Worm (Caenorhabditis elegans) whole organism, young adult: ENCODE data around the gene dre-1.
A peak's percentile ranks its signal among the peaks of the same experiment; 100 is the strongest.

Source experiments
- B0019.2 ChIP-seq: fragments of 200-800 bp; sonication (Bioruptor generic); conservative IDR thresholded peaks from 2 replicates; pipeline ENCODE4 v1.3.6; 2022; ENCODE audit warnings: missing genetic modification reagents, missing genetic modification characterization, missing compliant biosample characterization
- C06A6.2 ChIP-seq: fragments of 200-800 bp; sonication (Bioruptor generic); conservative IDR thresholded peaks from 2 replicates; pipeline ENCODE4 v1.3.6; 2022; ENCODE audit warnings: missing genetic modification characterization, missing compliant biosample characterization
- C17E4.6 ChIP-seq: fragments of 200-800 bp; sonication (Bioruptor generic); IDR thresholded peaks from 2 replicates; pipeline ENCODE4 v1.3.6; 2022; ENCODE audit warnings: missing genetic modification reagents, missing genetic modification characterization, missing compliant biosample characterization
- D2030.7 ChIP-seq: fragments of 200-800 bp; sonication (Bioruptor generic); IDR thresholded peaks from 2 replicates; pipeline ENCODE4 v1.3.6; 2022; ENCODE audit warnings: missing genetic modification reagents, missing genetic modification characterization, missing compliant biosample characterization
- F22D6.2 ChIP-seq: sonication (generic microtip); optimal IDR thresholded peaks from 2 replicates; lab custom pipeline; 2016; ENCODE audit warnings: mild to moderate bottlenecking, missing genetic modification characterization, missing compliant biosample characterization
- F52B5.7 ChIP-seq: sonication (generic microtip); optimal IDR thresholded peaks from 2 replicates; lab custom pipeline; 2016; ENCODE audit warnings: mild to moderate bottlenecking, missing genetic modification characterization, missing compliant biosample characterization
- K11D2.4 ChIP-seq: fragments of 200-800 bp; sonication (Bioruptor generic); IDR thresholded peaks from 2 replicates; pipeline ENCODE4 v1.3.6; 2022; ENCODE audit warnings: missing genetic modification reagents, missing genetic modification characterization, missing compliant biosample characterization
- T26A5.8 ChIP-seq: sonication (generic microtip); optimal IDR thresholded peaks from 2 replicates; lab custom pipeline; 2016; ENCODE audit warnings: missing genetic modification characterization, missing compliant biosample characterization
- Y53F4B.3 ChIP-seq: fragments of 200-800 bp; sonication (Bioruptor generic); IDR thresholded peaks from 2 replicates; pipeline ENCODE4 v1.3.6; 2022; ENCODE audit warnings: missing genetic modification reagents, missing genetic modification characterization, missing compliant biosample characterization
- Y95B8A.8 ChIP-seq: fragments of 200-800 bp; sonication (Bioruptor generic); IDR thresholded peaks from 2 replicates; pipeline ENCODE4 v1.3.6; 2022; ENCODE audit warnings: missing genetic modification reagents, missing genetic modification characterization, missing compliant biosample characterization
- akir-1 ChIP-seq: fragments of 200-800 bp; sonication (Bioruptor generic); optimal IDR thresholded peaks from 2 replicates; lab custom pipeline; 2018; ENCODE audit warnings: mild to moderate bottlenecking, missing genetic modification characterization, moderate library complexity, missing compliant biosample characterization
- ama-1 ChIP-seq, 3 experiments: fragments of 150-350 bp in 1 of 3; sonication (generic microtip) in 2 of 3; optimal IDR thresholded peaks; 2 replicates each; lab custom pipeline; 2014 to 2018; ENCODE audit warnings: missing biosample characterization in 2 of 3, missing genetic modification characterization in 2 of 3, missing genetic modification reagents in 2 of 3
- attf-5 ChIP-seq: fragments of 200-800 bp; sonication (Bioruptor generic); optimal IDR thresholded peaks from 2 replicates; lab custom pipeline; 2018; ENCODE audit warnings: mild to moderate bottlenecking, missing genetic modification characterization, missing compliant biosample characterization
- bed-1 ChIP-seq: fragments of 200-800 bp; sonication (Bioruptor generic); IDR thresholded peaks from 2 replicates; pipeline ENCODE4 v1.3.6; 2022; ENCODE audit warnings: missing genetic modification reagents, missing genetic modification characterization, missing compliant biosample characterization
- ccch-3 ChIP-seq: fragments of 200-800 bp; sonication (Bioruptor generic); optimal IDR thresholded peaks from 2 replicates; lab custom pipeline; 2018; ENCODE audit warnings: mild to moderate bottlenecking, missing genetic modification characterization, missing compliant biosample characterization
- cebp-2 ChIP-seq: fragments of 200-800 bp; sonication (Bioruptor generic); IDR thresholded peaks from 2 replicates; pipeline ENCODE4 v1.3.6; 2022; ENCODE audit warnings: missing genetic modification characterization, missing compliant biosample characterization
- ceh-100 ChIP-seq: fragments of 200-800 bp; sonication (Bioruptor generic); IDR thresholded peaks from 2 replicates; pipeline ENCODE4 v1.3.6; 2022; ENCODE audit warnings: missing genetic modification reagents, missing genetic modification characterization, missing compliant biosample characterization
- ceh-58 ChIP-seq: fragments of 200-800 bp; sonication (Bioruptor generic); IDR thresholded peaks from 2 replicates; pipeline ENCODE4 v1.3.6; 2022; ENCODE audit warnings: missing genetic modification characterization, missing compliant biosample characterization
- ceh-79 ChIP-seq: sonication (generic microtip); optimal IDR thresholded peaks from 2 replicates; lab custom pipeline; 2017; ENCODE audit warnings: mild to moderate bottlenecking, missing genetic modification characterization, missing compliant biosample characterization
- chd-7 ChIP-seq: sonication (generic microtip); optimal IDR thresholded peaks from 2 replicates; lab custom pipeline; 2016; ENCODE audit warnings: mild to moderate bottlenecking, missing genetic modification characterization, moderate library complexity, missing compliant biosample characterization
- dpl-1 ChIP-seq: fragments of 150-350 bp; optimal IDR thresholded peaks from 2 replicates; lab custom pipeline; 2014; ENCODE audit warnings: missing biosample characterization, missing genetic modification reagents, missing genetic modification characterization
- fkh-3 ChIP-seq: sonication (generic microtip); optimal IDR thresholded peaks from 2 replicates; lab custom pipeline; 2016; ENCODE audit warnings: mild to moderate bottlenecking, missing genetic modification characterization, missing compliant biosample characterization
- him-1 ChIP-seq: sonication (generic microtip); optimal IDR thresholded peaks from 2 replicates; lab custom pipeline; 2016; ENCODE audit warnings: missing genotype, missing genetic modification reagents, missing genetic modification characterization, missing compliant biosample characterization
- hlh-26 ChIP-seq: fragments of 200-800 bp; sonication (Bioruptor generic); conservative IDR thresholded peaks from 2 replicates; pipeline ENCODE4 v1.3.6; 2022; ENCODE audit warnings: missing genetic modification reagents, missing genetic modification characterization, missing compliant biosample characterization
- hmg-1.2 ChIP-seq: fragments of 200-800 bp; sonication (Bioruptor generic); IDR thresholded peaks from 2 replicates; pipeline ENCODE4 v1.3.6; 2022; ENCODE audit warnings: missing genetic modification reagents, missing genetic modification characterization, missing compliant biosample characterization
- let-607 ChIP-seq, 2 experiments: fragments of 200-800 bp in 1 of 2; sonication (Bioruptor generic) in 1 of 2; sonication (generic microtip) in 1 of 2; optimal IDR thresholded peaks; 2 replicates each; lab custom pipeline; 2016 to 2018; ENCODE audit warnings: mild to moderate bottlenecking in 2 of 2, missing compliant biosample characterization in 2 of 2, missing genetic modification characterization in 2 of 2, moderate library complexity in 2 of 2, missing genotype in 1 of 2
- lin-26 ChIP-seq: fragments of 200-800 bp; sonication (Bioruptor generic); IDR thresholded peaks from 2 replicates; pipeline ENCODE4 v1.3.6; 2022; ENCODE audit warnings: missing genetic modification reagents, missing genetic modification characterization, missing compliant biosample characterization
- lsy-27 ChIP-seq: sonication (generic microtip); optimal IDR thresholded peaks from 2 replicates; lab custom pipeline; 2017; ENCODE audit warnings: missing genetic modification characterization, mild to moderate bottlenecking, missing compliant biosample characterization, antibody characterized with exemption, missing genotype, borderline replicate concordance; ENCODE audit not compliant: insufficient read depth
- madf-10 ChIP-seq: sonication (generic microtip); optimal IDR thresholded peaks from 2 replicates; lab custom pipeline; 2016; ENCODE audit warnings: mild to moderate bottlenecking, missing genetic modification characterization, missing compliant biosample characterization
- madf-6 ChIP-seq: fragments of 200-800 bp; sonication (Bioruptor generic); IDR thresholded peaks from 2 replicates; pipeline ENCODE4 v1.3.6; 2022; ENCODE audit warnings: missing genetic modification reagents, missing genetic modification characterization, missing compliant biosample characterization
- mel-28 ChIP-seq: sonication (generic microtip); optimal IDR thresholded peaks from 2 replicates; lab custom pipeline; 2016; ENCODE audit warnings: borderline replicate concordance, mild to moderate bottlenecking, missing genetic modification characterization, missing compliant biosample characterization
- nfya-2 ChIP-seq: fragments of 200-800 bp; sonication (Bioruptor generic); IDR thresholded peaks from 2 replicates; pipeline ENCODE4 v1.3.6; 2022; ENCODE audit warnings: missing genetic modification reagents, missing genetic modification characterization, missing compliant biosample characterization
- nfyb-1 ChIP-seq: fragments of 200-800 bp; sonication (Bioruptor generic); IDR thresholded peaks from 2 replicates; pipeline ENCODE4 v1.3.6; 2022; ENCODE audit warnings: missing genetic modification reagents, missing genetic modification characterization, missing compliant biosample characterization
- nhr-120 ChIP-seq: fragments of 200-800 bp; sonication (Bioruptor generic); IDR thresholded peaks from 2 replicates; pipeline ENCODE4 v1.3.6; 2022; ENCODE audit warnings: missing genetic modification characterization, missing compliant biosample characterization
- pbrm-1 ChIP-seq: fragments of 200-800 bp; sonication (Bioruptor generic); IDR thresholded peaks from 2 replicates; pipeline ENCODE4 v1.3.6; 2022; ENCODE audit warnings: missing genetic modification reagents, missing genetic modification characterization, missing compliant biosample characterization
- pha-4 ChIP-seq: fragments of 150-350 bp; sonication (generic microtip); optimal IDR thresholded peaks from 2 replicates; lab custom pipeline; 2014; ENCODE audit warnings: missing biosample characterization, missing genetic modification reagents, missing genetic modification characterization
- rec-8 ChIP-seq, 2 experiments: sonication (generic microtip); optimal IDR thresholded peaks; 2 replicates each; lab custom pipeline; 2016; ENCODE audit warnings: mild to moderate bottlenecking in 2 of 2, missing genetic modification characterization in 2 of 2, missing genetic modification reagents in 2 of 2, missing genotype in 2 of 2, missing biosample characterization in 1 of 2, missing compliant biosample characterization in 1 of 2, moderate library complexity in 1 of 2
- sea-2 ChIP-seq: fragments of 200-800 bp; sonication (Bioruptor generic); IDR thresholded peaks from 2 replicates; pipeline ENCODE4 v1.3.6; 2022; ENCODE audit warnings: missing genetic modification characterization, missing compliant biosample characterization
- somi-1 ChIP-seq: fragments of 200-800 bp; sonication (Bioruptor generic); optimal IDR thresholded peaks from 2 replicates; lab custom pipeline; 2018; ENCODE audit warnings: mild to moderate bottlenecking, missing genetic modification characterization, missing compliant biosample characterization
- sptf-2 ChIP-seq: fragments of 200-800 bp; sonication (Bioruptor generic); optimal IDR thresholded peaks from 2 replicates; lab custom pipeline; 2018; ENCODE audit warnings: mild to moderate bottlenecking, missing genetic modification characterization, missing compliant biosample characterization
- tbx-9 ChIP-seq: sonication (generic microtip); optimal IDR thresholded peaks from 2 replicates; lab custom pipeline; 2016; ENCODE audit warnings: borderline replicate concordance, missing genetic modification characterization, inconsistent platforms, missing compliant biosample characterization
- unc-130 ChIP-seq: sonication (generic microtip); optimal IDR thresholded peaks from 2 replicates; lab custom pipeline; 2016; ENCODE audit warnings: missing genetic modification reagents, missing genetic modification characterization, missing compliant biosample characterization
- unc-62 ChIP-seq: fragments of 150-350 bp; optimal IDR thresholded peaks from 2 replicates; lab custom pipeline; 2014; ENCODE audit warnings: missing biosample characterization, missing genetic modification reagents, missing genetic modification characterization
- ztf-22 ChIP-seq: fragments of 200-800 bp; sonication (Bioruptor generic); optimal IDR thresholded peaks from 2 replicates; lab custom pipeline; 2018; ENCODE audit warnings: mild to moderate bottlenecking, missing genetic modification characterization, moderate library complexity, missing compliant biosample characterization
- ztf-26 ChIP-seq: sonication (generic microtip); optimal IDR thresholded peaks from 2 replicates; lab custom pipeline; 2017; ENCODE audit warnings: missing genetic modification characterization, missing compliant biosample characterization
- ztf-3 ChIP-seq: fragments of 200-800 bp; sonication (Bioruptor generic); optimal IDR thresholded peaks from 2 replicates; lab custom pipeline; 2018; ENCODE audit warnings: mild to moderate bottlenecking, missing genetic modification characterization, missing compliant biosample characterization

The dre-1 gene

ce11 chrV:6559585-6559984 is 13.3 kb upstream of the dre-1 start (continued):
- TF ChIP-seq lin-26 (GFP tag; lab: Robert Waterston, UW) (peak; percentile 94), ztf-22 (no peak), madf-6 (GFP tag; lab: Robert Waterston, UW) (no peak; the same call in 1 of the 2 replicates), nfyb-1 (GFP tag; lab: Robert Waterston, UW) (no peak), nhr-120 (no peak), sptf-2 (GFP tag; lab: Kevin White, UChicago) (peak; percentile 90), lsy-27 (tag; lab: Kevin White, UChicago) (no peak), let-607 (tag; optimal IDR thresholded peaks at IDR 0.05; lab: Kevin White, UChicago) (peak; percentile 10 to 16), somi-1 (GFP tag; lab: Kevin White, UChicago) (peak; percentile 49), F52B5.7 (tag; lab: Kevin White, UChicago) (no peak), T26A5.8 (tag; lab: Kevin White, UChicago) (peak; percentile 45), D2030.7 (GFP tag; lab: Robert Waterston, UW) (peak; percentile 69; the same call in 1 of the 2 replicates), dpl-1 (GFP tag; lab: Kevin White, UChicago) (no peak), C06A6.2 (GFP tag; lab: Robert Waterston, UW) (no peak), ztf-3 (GFP tag; lab: Kevin White, UChicago) (no peak), ztf-26 (tag; lab: Kevin White, UChicago) (peak; percentile 24), hlh-26 (no peak), Y95B8A.8 (GFP tag; lab: Robert Waterston, UW) (0 out of 2 replicates have a peak, but pooled peaks have one; percentile 37), ama-1 (optimal IDR thresholded peaks at IDR 0.05; lab: Kevin White, UChicago) (no peak), ama-1 (GFP tag; optimal IDR thresholded peaks at IDR 0.05; lab: Kevin White, UChicago) (peak; percentile 56 to 87), F22D6.2 (no peak), chd-7 (peak; percentile 61), attf-5 (GFP tag; lab: Kevin White, UChicago) (peak; percentile 76), nfya-2 (GFP tag; lab: Robert Waterston, UW) (no peak), madf-10 (peak; percentile 55), ceh-100 (GFP tag; lab: Robert Waterston, UW) (peak; percentile 49; the same call in 1 of the 2 replicates), sea-2 (GFP tag; lab: Robert Waterston, UW) (no peak), pbrm-1 (GFP tag; lab: Robert Waterston, UW) (no peak), B0019.2 (peak; percentile 25; the same call in 1 of the 2 replicates), ceh-79 (tag; lab: Kevin White, UChicago) (peak; percentile 48), C17E4.6 (GFP tag; lab: Robert Waterston, UW) (no peak), bed-1 (GFP tag; lab: Robert Waterston, UW) (no peak), unc-62 (no peak), mel-28 (tag; lab: Kevin White, UChicago) (no peak), hmg-1.2 (peak; percentile 65)

ce11 chrV:6559105-6559504 is 12.8 kb upstream of the dre-1 start, which contains the start of gene spp-26:
Gene spp-26, minus strand, starts transcription at chrV:6559205.
- TF ChIP-seq T26A5.8 (tag; lab: Kevin White, UChicago), result no peak
- no peak for TF ChIP-seq rec-8 (tag; optimal IDR thresholded peaks at IDR 0.05; lab: Kevin White, UChicago)
- no peak for TF ChIP-seq ccch-3 (GFP tag; lab: Kevin White, UChicago)
- no peak for TF ChIP-seq C17E4.6 (GFP tag; lab: Robert Waterston, UW)
- TF ChIP-seq Y53F4B.3 (GFP tag; lab: Robert Waterston, UW), result no peak
- no peak for TF ChIP-seq chd-7
- no peak for TF ChIP-seq K11D2.4 (GFP tag; lab: Robert Waterston, UW)
- no peak for TF ChIP-seq ceh-58 (GFP tag; lab: Robert Waterston, UW)
- TF ChIP-seq cebp-2 (GFP tag; lab: Robert Waterston, UW), result no peak
- no peak for TF ChIP-seq tbx-9
- TF ChIP-seq akir-1 (GFP tag; lab: Kevin White, UChicago), result no peak
- no peak for TF ChIP-seq madf-6 (GFP tag; lab: Robert Waterston, UW)
- TF ChIP-seq fkh-3 (tag; lab: Kevin White, UChicago), result no peak
- TF ChIP-seq ztf-3 (GFP tag; lab: Kevin White, UChicago), result no peak
- TF ChIP-seq him-1, result no peak
- no peak for TF ChIP-seq unc-130
- TF ChIP-seq ceh-100 (GFP tag; lab: Robert Waterston, UW), result no peak
- no peak for TF ChIP-seq pha-4 (tag; lab: Kevin White, UChicago)
